Fruit fly (Drosophila melanogaster) whole organism, wandering third instar larva: ENCODE results near the gene Syx4.

Experiments used
- Abd-B ChIP-seq: fragments of >200 bp; optimal IDR thresholded peaks from 2 replicates; lab custom pipeline; 2017; ENCODE audit warnings: missing biosample characterization, missing genetic modification characterization
- CG32264 ChIP-seq: fragments of 200-800 bp; sonication (Bioruptor generic); optimal IDR thresholded peaks from 2 replicates; lab custom pipeline; 2016; ENCODE audit warnings: missing biosample characterization, missing genetic modification characterization
- CG9705 ChIP-seq: fragments of 200-800 bp; sonication (Bioruptor generic); optimal IDR thresholded peaks from 2 replicates; lab custom pipeline; 2018; ENCODE audit warnings: missing biosample characterization, mild to moderate bottlenecking, missing genetic modification characterization
- CrebA ChIP-seq: fragments of 200-800 bp; sonication (Bioruptor generic); optimal IDR thresholded peaks from 2 replicates; lab custom pipeline; 2016; ENCODE audit warnings: missing biosample characterization, mild to moderate bottlenecking, missing genetic modification characterization, borderline replicate concordance
- Dfd ChIP-seq: fragments of >200 bp; optimal IDR thresholded peaks from 2 replicates; lab custom pipeline; 2017; ENCODE audit warnings: missing biosample characterization, missing genetic modification characterization
- Dif ChIP-seq: fragments of 200-275, 200-300 bp; sonication (Bioruptor generic); optimal IDR thresholded peaks from 2 replicates; lab custom pipeline; 2018; ENCODE audit warnings: missing biosample characterization, missing genetic modification characterization; ENCODE audit not compliant: partially characterized antibody
- GATAd ChIP-seq: sonication (Bioruptor generic); optimal IDR thresholded peaks from 2 replicates; lab custom pipeline; 2016; ENCODE audit warnings: missing biosample characterization, missing genetic modification characterization
- HLH106 ChIP-seq: fragments of 200-800 bp; optimal IDR thresholded peaks from 3 replicates; lab custom pipeline; 2019; ENCODE audit warnings: missing biosample characterization, mild to moderate bottlenecking, missing genetic modification characterization, moderate library complexity
- Hnf4 ChIP-seq: fragments of 200-800 bp; sonication (Bioruptor generic); optimal IDR thresholded peaks from 2 replicates; lab custom pipeline; 2016; ENCODE audit warnings: missing biosample characterization, mild to moderate bottlenecking, missing genetic modification characterization
- Hr78 ChIP-seq: fragments of >200 bp; optimal IDR thresholded peaks from 2 replicates; lab custom pipeline; 2017; ENCODE audit warnings: missing biosample characterization, missing genetic modification characterization
- Hr83 ChIP-seq: fragments of 200-300 bp; sonication (Bioruptor generic); optimal IDR thresholded peaks from 2 replicates; lab custom pipeline; 2016; ENCODE audit warnings: missing biosample characterization, mild to moderate bottlenecking, missing genetic modification characterization, moderate library complexity; ENCODE audit not compliant: poor library complexity, severe bottlenecking
- Jra ChIP-seq: sonication (Bioruptor generic); optimal IDR thresholded peaks from 2 replicates; lab custom pipeline; 2016; ENCODE audit warnings: missing biosample characterization, missing genetic modification characterization
- Mio ChIP-seq: sonication (Bioruptor generic); optimal IDR thresholded peaks from 2 replicates; lab custom pipeline; 2016; ENCODE audit warnings: missing biosample characterization, missing genetic modification characterization
- Myc ChIP-seq: fragments of >200 bp; optimal IDR thresholded peaks from 2 replicates; lab custom pipeline; 2017
- N ChIP-seq: fragments of >200 bp; optimal IDR thresholded peaks from 2 replicates; lab custom pipeline; 2018; ENCODE audit warnings: missing biosample characterization, missing external identifiers, missing genetic modification characterization
- OdsH ChIP-seq: fragments of 200-800 bp; sonication (Bioruptor generic); optimal IDR thresholded peaks from 2 replicates; lab custom pipeline; 2016; ENCODE audit warnings: missing biosample characterization, mild to moderate bottlenecking, missing genetic modification characterization
- Rel ChIP-seq, 2 experiments: fragments of 200-800 bp; sonication (Bioruptor generic) in 1 of 2; optimal IDR thresholded peaks; 2 replicates in 1 of 2; 3 replicates in 1 of 2; lab custom pipeline; 2016 to 2019; ENCODE audit warnings: mild to moderate bottlenecking in 2 of 2, missing biosample characterization in 2 of 2, missing genetic modification characterization in 2 of 2, moderate library complexity in 1 of 2
- Sp1 ChIP-seq: fragments of 200-800 bp; sonication (Bioruptor generic); optimal IDR thresholded peaks from 3 replicates; lab custom pipeline; 2019; ENCODE audit warnings: missing biosample characterization, mild to moderate bottlenecking, missing genetic modification characterization, moderate library complexity
- Vsx2 ChIP-seq: fragments of 200-300, 225-300 bp; sonication (Bioruptor generic); optimal IDR thresholded peaks from 2 replicates; lab custom pipeline; 2018; ENCODE audit warnings: missing biosample characterization, missing genetic modification characterization; ENCODE audit not compliant: partially characterized antibody
- br ChIP-seq: fragments of 200-800 bp; sonication (Bioruptor generic); optimal IDR thresholded peaks from 2 replicates; lab custom pipeline; 2016; ENCODE audit warnings: missing biosample characterization, missing genetic modification characterization
- brk ChIP-seq: fragments of 200-800 bp; sonication (Bioruptor generic); optimal IDR thresholded peaks from 2 replicates; lab custom pipeline; 2016; ENCODE audit warnings: missing biosample characterization, mild to moderate bottlenecking, missing genetic modification characterization
- dl ChIP-seq, 2 experiments: fragments of 175-275, 200-275 bp in 1 of 2; fragments of 200-275 bp in 1 of 2; sonication (Bioruptor generic); optimal IDR thresholded peaks; lab custom pipeline; 2018; ENCODE audit warnings: mild to moderate bottlenecking in 2 of 2, missing biosample characterization in 2 of 2, missing genetic modification characterization in 2 of 2, moderate library complexity in 2 of 2; ENCODE audit not compliant: partially characterized antibody in 2 of 2, insufficient read depth in 1 of 2
- dmrt93B ChIP-seq: fragments of 200-800 bp; sonication (Bioruptor generic); optimal IDR thresholded peaks from 2 replicates; lab custom pipeline; 2018; ENCODE audit warnings: missing biosample characterization, mild to moderate bottlenecking, missing genetic modification characterization
- dsf ChIP-seq: sonication (Bioruptor generic); optimal IDR thresholded peaks from 2 replicates; lab custom pipeline; 2016; ENCODE audit warnings: missing biosample characterization, missing genetic modification characterization, borderline replicate concordance
- ey ChIP-seq: fragments of 200-800 bp; sonication (Bioruptor generic); optimal IDR thresholded peaks from 2 replicates; lab custom pipeline; 2016; ENCODE audit warnings: missing biosample characterization, missing genetic modification characterization
- foxo ChIP-seq, 2 experiments: fragments of 200-800 bp; sonication (Bioruptor generic); optimal IDR thresholded peaks; 2 replicates in 1 of 2; 3 replicates in 1 of 2; lab custom pipeline; 2016 to 2017; ENCODE audit warnings: missing biosample characterization in 2 of 2, missing genetic modification characterization in 2 of 2
- fru ChIP-seq: fragments of 200-800 bp; sonication (Bioruptor generic); optimal IDR thresholded peaks from 3 replicates; lab custom pipeline; 2016; ENCODE audit warnings: missing biosample characterization, mild to moderate bottlenecking, missing genetic modification characterization
- h ChIP-seq: fragments of 200-800 bp; sonication (Bioruptor generic); optimal IDR thresholded peaks from 3 replicates; lab custom pipeline; 2016; ENCODE audit warnings: missing biosample characterization, mild to moderate bottlenecking, missing genetic modification characterization
- jim ChIP-seq: fragments of 175-275, 200-325 bp; sonication (Bioruptor generic); optimal IDR thresholded peaks from 2 replicates; lab custom pipeline; 2016; ENCODE audit warnings: missing biosample characterization, mild to moderate bottlenecking, missing genetic modification characterization
- lola ChIP-seq: fragments of >200 bp; optimal IDR thresholded peaks from 2 replicates; lab custom pipeline; 2017; ENCODE audit warnings: missing biosample characterization, missing genetic modification characterization
- pan ChIP-seq: fragments of >200 bp; optimal IDR thresholded peaks from 2 replicates; lab custom pipeline; 2017
- psq ChIP-seq: fragments of 200-800 bp; sonication (Bioruptor generic); optimal IDR thresholded peaks from 3 replicates; lab custom pipeline; 2017; ENCODE audit warnings: missing biosample characterization, mild to moderate bottlenecking, missing genetic modification characterization, moderate library complexity
- rgr ChIP-seq: fragments of 200-800 bp; sonication (Bioruptor generic); optimal IDR thresholded peaks from 3 replicates; lab custom pipeline; 2016; ENCODE audit warnings: missing biosample characterization, mild to moderate bottlenecking, missing genetic modification characterization
- sage ChIP-seq: fragments of 200-800 bp; sonication (Bioruptor generic); optimal IDR thresholded peaks from 2 replicates; lab custom pipeline; 2016; ENCODE audit warnings: missing biosample characterization, mild to moderate bottlenecking, missing genetic modification characterization
- sv ChIP-seq: fragments of 200-800 bp; sonication (Bioruptor generic); optimal IDR thresholded peaks from 3 replicates; lab custom pipeline; 2016; ENCODE audit warnings: missing biosample characterization, missing genetic modification characterization
- tai ChIP-seq: sonication (Bioruptor generic); optimal IDR thresholded peaks from 2 replicates; lab custom pipeline; 2016; ENCODE audit warnings: missing biosample characterization, missing genetic modification characterization
- usp ChIP-seq: fragments of >200 bp; optimal IDR thresholded peaks from 2 replicates; lab custom pipeline; 2017; ENCODE audit warnings: missing biosample characterization, missing genetic modification characterization
- woc ChIP-seq: sonication (Bioruptor generic); optimal IDR thresholded peaks from 2 replicates; lab custom pipeline; 2016; ENCODE audit warnings: missing biosample characterization, mild to moderate bottlenecking, missing genetic modification characterization

The Syx4 gene

DNA sequence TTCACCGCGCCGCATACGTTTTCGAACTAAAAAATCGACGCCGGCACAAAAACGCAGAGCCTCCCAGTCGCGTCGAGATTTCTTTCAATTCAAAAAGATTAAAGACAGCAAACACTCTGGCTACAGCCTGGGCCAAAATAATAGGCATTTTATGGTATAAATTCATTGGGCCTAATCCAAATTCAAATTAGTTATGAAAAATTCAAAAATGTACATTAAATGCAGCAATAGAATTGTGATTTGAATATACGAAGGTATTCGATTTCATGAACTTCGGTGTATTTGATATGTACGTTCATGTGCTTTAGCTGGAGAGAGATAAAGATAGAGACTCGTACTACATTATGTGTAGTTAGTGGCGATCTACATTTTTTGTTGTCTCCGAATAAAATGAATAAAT, at the start of gene Syx4:
TSS of gene Syx4 (minus strand) at position 35 of the 400 bp plus-strand sequence.
- peak; percentile 78 for TF ChIP-seq sage (GFP tag; lab: Kevin White, UChicago)
- peak; percentile 71 for TF ChIP-seq tai
- peak; percentile 89 for TF ChIP-seq Hnf4
- no peak for TF ChIP-seq pan (lab: Kevin White, UChicago)
- TF ChIP-seq dl (GFP tag; optimal IDR thresholded peaks at IDR 0.05; lab: Kevin White, UChicago; ENCODE audit: insufficient read depth in 1 of 2, partially characterized antibody in 2 of 2): no peak
- TF ChIP-seq fru: peak; percentile 88
- peak; percentile 81 for TF ChIP-seq psq (GFP tag; lab: Kevin White, UChicago)
- TF ChIP-seq CG32264 (GFP tag; lab: Kevin White, UChicago): peak; percentile 79
- peak; percentile 81 to 91 for TF ChIP-seq foxo (GFP tag; optimal IDR thresholded peaks at IDR 0.05; lab: Kevin White, UChicago)
- TF ChIP-seq OdsH (GFP tag; lab: Kevin White, UChicago): peak; percentile 88
- TF ChIP-seq dsf (GFP tag; lab: Kevin White, UChicago): peak; percentile 31
- peak; percentile 82 for TF ChIP-seq sv (GFP tag; lab: Kevin White, UChicago)
- TF ChIP-seq woc (GFP tag; lab: Kevin White, UChicago): peak; percentile 73
- no peak for TF ChIP-seq Vsx2
- no peak for TF ChIP-seq usp
- TF ChIP-seq CG9705 (GFP tag; lab: Kevin White, UChicago): no peak
- TF ChIP-seq Hr83 (GFP tag; lab: Kevin White, UChicago): peak; percentile 40
- peak; percentile 95 for TF ChIP-seq rgr (GFP tag; lab: Kevin White, UChicago)
- peak; percentile 87 for TF ChIP-seq br (GFP tag; lab: Kevin White, UChicago)
- TF ChIP-seq Rel (GFP tag; optimal IDR thresholded peaks at IDR 0.05; lab: Kevin White, UChicago): peak; percentile 69
- peak; percentile 44 for TF ChIP-seq Rel (tag; optimal IDR thresholded peaks at IDR 0.05; lab: Kevin White, UChicago)
- peak; percentile 66 for TF ChIP-seq Jra (GFP tag; lab: Kevin White, UChicago)
- no peak for TF ChIP-seq Hr78
- TF ChIP-seq h (GFP tag; lab: Kevin White, UChicago): peak; percentile 91
- TF ChIP-seq HLH106 (tag; lab: Kevin White, UChicago): peak; percentile 84
- TF ChIP-seq Dfd (GFP tag; lab: Kevin White, UChicago): no peak
- TF ChIP-seq dmrt93B (GFP tag; lab: Kevin White, UChicago): peak; percentile 67
- peak; percentile 67 for TF ChIP-seq Mio (GFP tag; lab: Kevin White, UChicago)
- no peak for TF ChIP-seq Myc
- peak; percentile 66 for TF ChIP-seq brk
- peak; percentile 82 for TF ChIP-seq Sp1 (GFP tag; lab: Kevin White, UChicago)
- TF ChIP-seq lola (GFP tag; lab: Kevin White, UChicago): no peak
- TF ChIP-seq CrebA (GFP tag; lab: Kevin White, UChicago): no peak
- no peak for TF ChIP-seq jim (GFP tag; lab: Kevin White, UChicago)
- no peak for TF ChIP-seq Dif (GFP tag; lab: Kevin White, UChicago)
- no peak for TF ChIP-seq Abd-B
- peak; percentile 92 for TF ChIP-seq ey
- no peak for TF ChIP-seq N (GFP tag; lab: Kevin White, UChicago)
- TF ChIP-seq GATAd (GFP tag; lab: Kevin White, UChicago): no peak

DNA sequence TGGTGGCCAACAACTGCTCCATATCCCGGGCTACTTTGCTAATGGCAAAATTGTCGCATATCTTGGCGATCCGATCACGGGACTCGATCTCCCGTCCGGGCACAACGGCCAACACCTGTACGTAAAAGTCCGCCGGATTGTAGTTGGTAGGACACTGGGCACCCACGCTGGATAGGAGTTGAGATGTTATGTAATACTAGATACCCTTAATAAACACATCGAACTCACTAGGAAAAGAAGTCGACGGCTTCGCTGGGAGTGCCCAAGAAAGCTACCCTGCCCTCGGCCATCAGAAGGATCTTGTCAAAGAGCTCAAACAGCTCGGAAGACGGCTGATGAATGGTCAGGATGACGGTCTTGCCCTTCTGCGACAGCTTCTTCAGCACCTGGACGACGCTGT, 48.0 kb upstream of the Syx4 start:
- no peak for TF ChIP-seq jim (GFP tag; lab: Kevin White, UChicago)
- no peak for TF ChIP-seq tai
- TF ChIP-seq Hnf4: no peak
- TF ChIP-seq Myc: no peak
- TF ChIP-seq usp: no peak
- TF ChIP-seq lola (GFP tag; lab: Kevin White, UChicago): no peak
- no peak for TF ChIP-seq CrebA (GFP tag; lab: Kevin White, UChicago)
- no peak for TF ChIP-seq ey
- no peak for TF ChIP-seq pan (lab: Kevin White, UChicago)
- no peak for TF ChIP-seq sage (GFP tag; lab: Kevin White, UChicago)
